Fruit fly (Drosophila melanogaster): ENCODE measurements around the gene Cpr67B.
A peak's percentile ranks its signal among the peaks of the same experiment; 100 is the strongest.

Gene Cpr67B

dm6 chr3L:9402157-9402890, 2.3 kb upstream of the Cpr67B start, which contains the start of gene eIF4E1 (continued):
- TF ChIP-seq hb (GFP tag; IDR thresholded peaks at IDR 0.05; ENCODE audit: partially characterized antibody) (0 out of 3 replicates have a peak, but pooled peaks have one; percentile 62), CG4424 (GFP tag; optimal IDR thresholded peaks at IDR 0.05) (no peak), CG14860 (GFP tag; IDR thresholded peaks at IDR 0.05; ENCODE audit: partially characterized antibody) (peak; percentile 36; the same call in 2 of the 3 replicates), CG18011 (GFP tag; optimal IDR thresholded peaks at IDR 0.05) (peak; percentile 97), CG1233 (GFP tag; optimal IDR thresholded peaks at IDR 0.05) (peak; percentile 1), CG4707 (GFP tag; optimal IDR thresholded peaks at IDR 0.05) (no peak), danr (GFP tag; IDR thresholded peaks at IDR 0.05) (no peak), mirr (GFP tag; optimal IDR thresholded peaks at IDR 0.05) (no peak), CG4360 (GFP tag; IDR thresholded peaks at IDR 0.05) (peak; percentile 52; the same call in 1 of the 2 replicates), sob (GFP tag; IDR thresholded peaks at IDR 0.05) (peak; percentile 41), CG12769 (tag; optimal IDR thresholded peaks at IDR 0.05) (peak; percentile 18), gro (GFP tag; optimal IDR thresholded peaks at IDR 0.05) (peak; percentile 32), amos (GFP tag; IDR thresholded peaks at IDR 0.05; ENCODE audit: partially characterized antibody) (peak; percentile 86), dpn (GFP tag; optimal IDR thresholded peaks at IDR 0.05) (peak in 1 of 2 experiments; percentile 62), CG13287 (GFP tag; IDR thresholded peaks at IDR 0.05; ENCODE audit: partially characterized antibody) (peak; percentile 80), bcd (GFP tag; optimal IDR thresholded peaks at IDR 0.05) (peak; percentile 8), Med (GFP tag) (peak; percentile 74), Sin3A (optimal IDR thresholded peaks at IDR 0.05) (peak; percentile 89), HmgZ (tag; optimal IDR thresholded peaks at IDR 0.05) (peak; percentile 42), CG7987 (GFP tag; optimal IDR thresholded peaks at IDR 0.05) (peak; percentile 24), CG1529 (GFP tag; optimal IDR thresholded peaks at IDR 0.05) (no peak), otp (GFP tag; IDR thresholded peaks at IDR 0.05) (no peak; the same call in 2 of the 3 replicates), CG3281 (GFP tag; optimal IDR thresholded peaks at IDR 0.05) (peak; percentile 87), Dll (GFP tag; IDR thresholded peaks at IDR 0.05; ENCODE audit: partially characterized antibody) (peak; percentile 72), NFAT (GFP tag; IDR thresholded peaks at IDR 0.05) (peak; percentile 54; the same call in 1 of the 2 replicates), kay (GFP tag; optimal IDR thresholded peaks at IDR 0.05) (peak; percentile 23), row (GFP tag; IDR thresholded peaks at IDR 0.05) (peak; percentile 50), nmo (GFP tag; optimal IDR thresholded peaks at IDR 0.05) (peak; percentile 53), NC2β (GFP tag; optimal IDR thresholded peaks at IDR 0.05) (peak; percentile 7), pan (optimal IDR thresholded peaks at IDR 0.05) (no peak), pan (GFP tag; optimal IDR thresholded peaks at IDR 0.05 in 1 of 2, IDR thresholded peaks at IDR 0.05 in 1 of 2) (no peak), Lim3 (GFP tag; IDR thresholded peaks at IDR 0.05) (no peak), MBD-R2 (GFP tag; IDR thresholded peaks at IDR 0.05) (peak; percentile 78), vfl (GFP tag; optimal IDR thresholded peaks at IDR 0.05) (peak; percentile 28), CG7745 (tag; optimal IDR thresholded peaks at IDR 0.05) (peak; percentile 57), Doc3 (GFP tag; IDR thresholded peaks at IDR 0.05; ENCODE audit: partially characterized antibody) (no peak; the same call in 2 of the 3 replicates), CG17829 (tag; optimal IDR thresholded peaks at IDR 0.05) (peak; percentile 73), D (optimal IDR thresholded peaks at IDR 0.05) (no peak), D (GFP tag; optimal IDR thresholded peaks at IDR 0.05) (no peak), CrebB (tag; optimal IDR thresholded peaks at IDR 0.05) (no peak), CG2129 (GFP tag; IDR thresholded peaks at IDR 0.05; ENCODE audit: partially characterized antibody) (peak; percentile 34; the same call in 1 of the 2 replicates), Hand (GFP tag; optimal IDR thresholded peaks at IDR 0.05) (no peak), Antp (GFP tag; optimal IDR thresholded peaks at IDR 0.05) (peak; percentile 24), Oaz (GFP tag; IDR thresholded peaks at IDR 0.05) (no peak), CG11247 (GFP tag; IDR thresholded peaks at IDR 0.05) (peak; percentile 43), chif (GFP tag; optimal IDR thresholded peaks at IDR 0.05) (peak in 1 of 2 experiments; percentile 4), CTCF (GFP tag; optimal IDR thresholded peaks at IDR 0.05) (no peak), CG10147 (GFP tag; optimal IDR thresholded peaks at IDR 0.05) (peak; percentile 14), unc-4 (GFP tag; IDR thresholded peaks at IDR 0.05; ENCODE audit: partially characterized antibody) (peak; percentile 74)
